Worm (Caenorhabditis elegans): ENCODE data around the gene lin-8.

- TF ChIP-seq sea-2 (GFP tag; optimal IDR thresholded peaks at IDR 0.05), result no peak
- TF ChIP-seq unc-62 (GFP tag; optimal IDR thresholded peaks at IDR 0.05), result no peak
- TF ChIP-seq fos-1 (tag; optimal IDR thresholded peaks at IDR 0.05), result no peak
- TF ChIP-seq nhr-12 (tag; optimal IDR thresholded peaks at IDR 0.05), result no peak
- no peak for TF ChIP-seq nfya-1 (tag; optimal IDR thresholded peaks at IDR 0.05; ENCODE audit: insufficient read depth)
- no peak for TF ChIP-seq pha-4 (tag; optimal IDR thresholded peaks at IDR 0.05)
- no peak for TF ChIP-seq ZK546.5 (tag; optimal IDR thresholded peaks at IDR 0.05)
- no peak for TF ChIP-seq egl-27 (tag; optimal IDR thresholded peaks at IDR 0.05)
- no peak for TF ChIP-seq elt-3 (tag; optimal IDR thresholded peaks at IDR 0.05)
- no peak for TF ChIP-seq pqm-1 (tag; optimal IDR thresholded peaks at IDR 0.05)
- TF ChIP-seq nhr-28 (tag; optimal IDR thresholded peaks at IDR 0.05), result no peak
- no peak for TF ChIP-seq tbx-2 (tag; optimal IDR thresholded peaks at IDR 0.05)
These were observed 13.3 kb upstream of the lin-8 start, which contains the start of gene B0454.8 for ce11 chrII:3043358-3043757.

Data from whole organism, L3 larva.